Fruit fly (Drosophila melanogaster) Kc167 (cell line): Measurements from ENCODE around the gene Prim2.

Source experiments
- Myc ChIP-seq: fragments of >200 bp; optimal IDR thresholded peaks from 2 replicates; lab custom pipeline; 2017; ENCODE audit warnings: missing external identifiers
- insv ChIP-seq: fragments of >200 bp; optimal IDR thresholded peaks from 3 replicates; lab custom pipeline; 2018; ENCODE audit warnings: missing external identifiers
- psq ChIP-seq: fragments of >200 bp; optimal IDR thresholded peaks from 2 replicates; lab custom pipeline; 2017; ENCODE audit warnings: missing external identifiers
- ttk ChIP-seq: sonication (Bioruptor generic); optimal IDR thresholded peaks from 2 replicates; lab custom pipeline; 2017; ENCODE audit warnings: missing external identifiers

- TF ChIP-seq Myc (lab: Kevin White, UChicago) (no peak), psq (lab: Kevin White, UChicago) (no peak), ttk (no peak), insv (lab: Kevin White, UChicago) (no peak)
Measured at dm6 chr3L:20317751-20318150, 43.6 kb downstream of the Prim2 start.
